Fruit fly (Drosophila melanogaster): ENCODE data around the gene CG15478.

The CG15478 gene

dm6 chrX:7735262-7735661 is 17.5 kb upstream of the CG15478 start:
- TF ChIP-seq GATAd (GFP tag; optimal IDR thresholded peaks at IDR 0.05) (no peak), lola (GFP tag; optimal IDR thresholded peaks at IDR 0.05) (no peak), Mio (GFP tag; optimal IDR thresholded peaks at IDR 0.05) (no peak), OdsH (GFP tag; optimal IDR thresholded peaks at IDR 0.05) (no peak), CG32264 (GFP tag; optimal IDR thresholded peaks at IDR 0.05) (no peak), jim (GFP tag; optimal IDR thresholded peaks at IDR 0.05) (no peak), Sp1 (GFP tag; optimal IDR thresholded peaks at IDR 0.05) (no peak), woc (GFP tag; optimal IDR thresholded peaks at IDR 0.05) (no peak), brk (GFP tag; optimal IDR thresholded peaks at IDR 0.05) (no peak), Abd-B (GFP tag; optimal IDR thresholded peaks at IDR 0.05) (no peak)

dm6 chrX:7734131-7734930 is 16.6 kb upstream of the CG15478 start, which contains the start of the genes Pdp and Rab39:
Pdp (minus strand) TSS chrX:7734651.
Rab39 (plus strand) TSS chrX:7734923.
- TF ChIP-seq Mio (GFP tag; optimal IDR thresholded peaks at IDR 0.05) (no peak), fru (GFP tag; optimal IDR thresholded peaks at IDR 0.05) (peak; percentile 74), ey (GFP tag; optimal IDR thresholded peaks at IDR 0.05) (peak; percentile 62), Hr78 (GFP tag; optimal IDR thresholded peaks at IDR 0.05) (no peak), N (GFP tag; optimal IDR thresholded peaks at IDR 0.05) (no peak), CG9705 (GFP tag; optimal IDR thresholded peaks at IDR 0.05) (peak; percentile 71), dsf (GFP tag; optimal IDR thresholded peaks at IDR 0.05; ENCODE audit: borderline replicate concordance) (peak; percentile 31), h (GFP tag; optimal IDR thresholded peaks at IDR 0.05) (peak; percentile 76), Dif (GFP tag; optimal IDR thresholded peaks at IDR 0.05; ENCODE audit: partially characterized antibody) (no peak), tai (GFP tag; optimal IDR thresholded peaks at IDR 0.05) (no peak), woc (GFP tag; optimal IDR thresholded peaks at IDR 0.05) (peak; percentile 84), Sp1 (GFP tag; optimal IDR thresholded peaks at IDR 0.05) (peak; percentile 72), HLH106 (tag; optimal IDR thresholded peaks at IDR 0.05) (peak; percentile 85), Rel (GFP tag; optimal IDR thresholded peaks at IDR 0.05) (no peak), Rel (tag; optimal IDR thresholded peaks at IDR 0.05) (peak; percentile 44), Jra (GFP tag; optimal IDR thresholded peaks at IDR 0.05) (peak; percentile 56), Hr83 (GFP tag; optimal IDR thresholded peaks at IDR 0.05; ENCODE audit: poor library complexity, severe bottlenecking) (peak; percentile 28), CrebA (GFP tag; optimal IDR thresholded peaks at IDR 0.05; ENCODE audit: borderline replicate concordance) (no peak), br (GFP tag; optimal IDR thresholded peaks at IDR 0.05) (peak; percentile 69), OdsH (GFP tag; optimal IDR thresholded peaks at IDR 0.05) (peak; percentile 65), psq (GFP tag; optimal IDR thresholded peaks at IDR 0.05) (peak; percentile 60), GATAd (GFP tag; optimal IDR thresholded peaks at IDR 0.05) (peak; percentile 10), foxo (GFP tag; optimal IDR thresholded peaks at IDR 0.05) (peak in 1 of 2 experiments; percentile 81), Myc (optimal IDR thresholded peaks at IDR 0.05) (peak; percentile 82), sage (GFP tag; optimal IDR thresholded peaks at IDR 0.05) (peak; percentile 46), rgr (GFP tag; optimal IDR thresholded peaks at IDR 0.05) (peak; percentile 76), sv (GFP tag; optimal IDR thresholded peaks at IDR 0.05) (peak; percentile 67), dmrt93B (GFP tag; optimal IDR thresholded peaks at IDR 0.05) (peak; percentile 77)

dm6 chrX:7728251-7729164 is 10.8 kb upstream of the CG15478 start, which contains the start of the genes NELF-B and CG12155:
NELF-B (minus strand) TSS chrX:7728361.
CG12155 (plus strand) TSS chrX:7728755.
- TF ChIP-seq lola (GFP tag; optimal IDR thresholded peaks at IDR 0.05) (no peak), h (GFP tag; optimal IDR thresholded peaks at IDR 0.05) (peak; percentile 32), rgr (GFP tag; optimal IDR thresholded peaks at IDR 0.05) (peak; percentile 49), psq (GFP tag; optimal IDR thresholded peaks at IDR 0.05) (peak; percentile 35), Myc (optimal IDR thresholded peaks at IDR 0.05) (peak; percentile 2), ey (GFP tag; optimal IDR thresholded peaks at IDR 0.05) (peak; percentile 40), HLH106 (tag; optimal IDR thresholded peaks at IDR 0.05) (peak; percentile 63), Hr83 (GFP tag; optimal IDR thresholded peaks at IDR 0.05; ENCODE audit: poor library complexity, severe bottlenecking) (peak; percentile 10), dsf (GFP tag; optimal IDR thresholded peaks at IDR 0.05; ENCODE audit: borderline replicate concordance) (no peak), woc (GFP tag; optimal IDR thresholded peaks at IDR 0.05) (peak; percentile 51), foxo (GFP tag; optimal IDR thresholded peaks at IDR 0.05) (peak in 1 of 2 experiments; percentile 67), OdsH (GFP tag; optimal IDR thresholded peaks at IDR 0.05) (peak; percentile 34), dmrt93B (GFP tag; optimal IDR thresholded peaks at IDR 0.05) (peak; percentile 50), Sp1 (GFP tag; optimal IDR thresholded peaks at IDR 0.05) (peak; percentile 47), Vsx2 (GFP tag; optimal IDR thresholded peaks at IDR 0.05; ENCODE audit: partially characterized antibody) (no peak)
